Fruit fly (Drosophila melanogaster) whole organism, embryonic: ENCODE measurements around the gene Nf-YA.

ENCODE experiments used
- Atf6 ChIP-seq: fragments of 200-800 bp; sonication (Bioruptor generic); IDR thresholded peaks from 2 replicates; pipeline ENCODE4 v1.3.6; 2022; ENCODE audit warnings: missing biosample characterization, missing genetic modification characterization
- BEAF-32 ChIP-seq: fragments of 200-800 bp; sonication (Bioruptor generic); optimal IDR thresholded peaks from 3 replicates; lab custom pipeline; 2017; ENCODE audit warnings: missing biosample characterization, missing genetic modification characterization, mild to moderate bottlenecking, moderate library complexity, missing genetic modification reagents
- Bdp1 ChIP-seq: fragments of 200-800 bp; sonication (Bioruptor generic); optimal IDR thresholded peaks from 3 replicates; lab custom pipeline; 2016; ENCODE audit warnings: missing biosample characterization, missing genetic modification characterization
- BtbVII ChIP-seq: fragments of 200-800 bp; sonication (Bioruptor generic); optimal IDR thresholded peaks from 3 replicates; lab custom pipeline; 2017; ENCODE audit warnings: missing biosample characterization, mild to moderate bottlenecking, missing genetic modification characterization
- CG10267 ChIP-seq: fragments of 200-800 bp; sonication (Bioruptor generic); optimal IDR thresholded peaks from 2 replicates; lab custom pipeline; 2018; ENCODE audit warnings: missing biosample characterization, mild to moderate bottlenecking, missing genetic modification characterization, moderate library complexity
- CG10366 ChIP-seq: fragments of 200-800 bp; sonication (Bioruptor generic); IDR thresholded peaks from 2 replicates; pipeline ENCODE4 v1.3.6; 2022; ENCODE audit warnings: missing biosample characterization, missing genetic modification characterization
- CG10565 ChIP-seq: fragments of 200-800 bp; sonication (Bioruptor generic); optimal IDR thresholded peaks from 3 replicates; lab custom pipeline; 2016; ENCODE audit warnings: missing biosample characterization, mild to moderate bottlenecking, missing genetic modification characterization
- CG12071 ChIP-seq: fragments of 200-800 bp; sonication (Bioruptor generic); optimal IDR thresholded peaks from 3 replicates; lab custom pipeline; 2018; ENCODE audit warnings: missing biosample characterization, mild to moderate bottlenecking, missing genetic modification characterization
- CG12744 ChIP-seq: fragments of 200-800 bp; sonication (Bioruptor generic); optimal IDR thresholded peaks from 2 replicates; lab custom pipeline; 2016; ENCODE audit warnings: missing biosample characterization, missing genetic modification characterization
- CG15514 ChIP-seq: fragments of 200-800 bp; sonication (Bioruptor generic); optimal IDR thresholded peaks from 3 replicates; lab custom pipeline; 2017; ENCODE audit warnings: missing biosample characterization, missing genetic modification characterization, mild to moderate bottlenecking, moderate library complexity, missing genetic modification reagents
- CG16863 ChIP-seq: fragments of 200-800 bp; sonication (Bioruptor generic); optimal IDR thresholded peaks from 3 replicates; lab custom pipeline; 2016; ENCODE audit warnings: missing biosample characterization, missing genetic modification characterization
- CG17361 ChIP-seq: fragments of 200-800 bp; sonication (Bioruptor generic); IDR thresholded peaks from 3 replicates; pipeline ENCODE4 v1.3.6; 2022; ENCODE audit warnings: missing biosample characterization, missing genetic modification characterization
- CG17802 ChIP-seq: fragments of 200-800 bp; sonication (Bioruptor generic); optimal IDR thresholded peaks from 2 replicates; lab custom pipeline; 2018; ENCODE audit warnings: missing biosample characterization, mild to moderate bottlenecking, missing genetic modification characterization, moderate library complexity
- CG2199 ChIP-seq: fragments of 200-800 bp; sonication (Bioruptor generic); IDR thresholded peaks from 3 replicates; pipeline ENCODE4 v1.3.6; 2022; ENCODE audit warnings: missing biosample characterization, missing genetic modification characterization
- CG30431 ChIP-seq: fragments of 200-800 bp; sonication (Bioruptor generic); optimal IDR thresholded peaks from 2 replicates; lab custom pipeline; 2017; ENCODE audit warnings: missing biosample characterization, missing genetic modification characterization
- CG34422 ChIP-seq: fragments of 200-800 bp; sonication (Bioruptor generic); IDR thresholded peaks from 3 replicates; pipeline ENCODE4 v1.3.6; 2022; ENCODE audit warnings: missing biosample characterization, missing genetic modification characterization
- CG43689 ChIP-seq: fragments of 200-800 bp; sonication (Bioruptor generic); IDR thresholded peaks from 2 replicates; pipeline ENCODE4 v1.3.6; 2022; ENCODE audit warnings: missing biosample characterization, missing genetic modification characterization
- CG7556 ChIP-seq: fragments of 200-800 bp; sonication (Bioruptor generic); optimal IDR thresholded peaks from 2 replicates; lab custom pipeline; 2017; ENCODE audit warnings: missing biosample characterization, mild to moderate bottlenecking, missing genetic modification characterization
- CG8765 ChIP-seq: fragments of 200-800 bp; sonication (Bioruptor generic); IDR thresholded peaks from 2 replicates; pipeline ENCODE4 v1.3.6; 2022; ENCODE audit warnings: missing biosample characterization, missing genetic modification characterization
- CG9727 ChIP-seq: fragments of 200-800 bp; sonication (Bioruptor generic); optimal IDR thresholded peaks from 3 replicates; lab custom pipeline; 2017; ENCODE audit warnings: missing biosample characterization, mild to moderate bottlenecking, missing genetic modification characterization
- Chrac-16 ChIP-seq: fragments of 200-800 bp; sonication (Bioruptor generic); optimal IDR thresholded peaks from 3 replicates; lab custom pipeline; 2016; ENCODE audit warnings: missing biosample characterization, missing genetic modification characterization
- Dbx ChIP-seq: fragments of 200-800 bp; sonication (Bioruptor generic); IDR thresholded peaks from 3 replicates; pipeline ENCODE4 v1.3.6; 2022; ENCODE audit warnings: missing biosample characterization, missing genetic modification characterization
- Deaf1 ChIP-seq: fragments of 200-800 bp; optimal IDR thresholded peaks from 3 replicates; lab custom pipeline; 2019; ENCODE audit warnings: missing biosample characterization, mild to moderate bottlenecking, missing genetic modification characterization, moderate library complexity
- Dek ChIP-seq: fragments of 200-800 bp; sonication (Bioruptor generic); optimal IDR thresholded peaks from 3 replicates; lab custom pipeline; 2019; ENCODE audit warnings: missing biosample characterization, mild to moderate bottlenecking, missing genetic modification characterization, moderate library complexity
- Dref ChIP-seq: fragments of 200-800 bp; sonication (Bioruptor generic); IDR thresholded peaks from 2 replicates; pipeline ENCODE4 v1.3.6; 2022; ENCODE audit warnings: missing biosample characterization, missing genetic modification characterization
- E2f1 ChIP-seq: fragments of 200-800 bp; sonication (Bioruptor generic); IDR thresholded peaks from 2 replicates; pipeline ENCODE4 v1.3.6; 2022; ENCODE audit warnings: missing biosample characterization, missing genetic modification characterization
- Hand ChIP-seq: fragments of 200-800 bp; sonication (Bioruptor generic); optimal IDR thresholded peaks from 2 replicates; lab custom pipeline; 2017; ENCODE audit warnings: mild to moderate bottlenecking, missing biosample characterization, missing genetic modification reagents, missing genetic modification characterization
- Pdp1 ChIP-seq, 2 experiments: fragments of 200-800 bp; sonication (Bioruptor generic); optimal IDR thresholded peaks; 3 replicates each; lab custom pipeline; 2016; ENCODE audit warnings: missing biosample characterization in 2 of 2, missing genetic modification characterization in 2 of 2, mild to moderate bottlenecking in 1 of 2, moderate library complexity in 1 of 2
- Rfx ChIP-seq: fragments of 200-800 bp; sonication (Bioruptor generic); IDR thresholded peaks from 2 replicates; pipeline ENCODE4 v1.3.6; 2022; ENCODE audit warnings: missing biosample characterization, missing genetic modification characterization
- Side ChIP-seq: fragments of 200-800 bp; sonication (Bioruptor generic); optimal IDR thresholded peaks from 2 replicates; lab custom pipeline; 2016; ENCODE audit warnings: missing biosample characterization, missing genetic modification characterization
- Spps ChIP-seq: fragments of 200-800 bp; sonication (Bioruptor generic); optimal IDR thresholded peaks from 2 replicates; lab custom pipeline; 2018; ENCODE audit warnings: missing biosample characterization, mild to moderate bottlenecking, missing genetic modification characterization
- Sry-β ChIP-seq: fragments of 200-800 bp; sonication (Bioruptor generic); optimal IDR thresholded peaks from 2 replicates; lab custom pipeline; 2018; ENCODE audit warnings: missing biosample characterization, mild to moderate bottlenecking, missing genetic modification characterization, moderate library complexity
- Tbp ChIP-seq: fragments of >200 bp; optimal IDR thresholded peaks from 2 replicates; lab custom pipeline; 2018; ENCODE audit warnings: missing biosample characterization, missing genetic modification characterization
- Usf ChIP-seq: fragments of 200-800 bp; sonication (Bioruptor generic); optimal IDR thresholded peaks from 2 replicates; lab custom pipeline; 2017; ENCODE audit warnings: missing genotype, missing biosample characterization, missing genetic modification characterization
- Xrp1 ChIP-seq: fragments of 200-800 bp; sonication (Bioruptor generic); IDR thresholded peaks from 2 replicates; pipeline ENCODE4 v1.3.6; 2022; ENCODE audit warnings: missing biosample characterization, missing genetic modification characterization
- ase ChIP-seq: fragments of 200-800 bp; sonication (Bioruptor generic); IDR thresholded peaks from 3 replicates; pipeline ENCODE4 v1.3.6; 2022; ENCODE audit warnings: missing biosample characterization, missing genetic modification characterization
- bbx ChIP-seq: fragments of 200-800 bp; sonication (Bioruptor generic); IDR thresholded peaks from 2 replicates; pipeline ENCODE4 v1.3.6; 2022; ENCODE audit warnings: missing biosample characterization, missing genetic modification characterization; ENCODE audit not compliant: partially characterized antibody
- bcd ChIP-seq: fragments of 200-800 bp; sonication (Bioruptor generic); optimal IDR thresholded peaks from 2 replicates; lab custom pipeline; 2017; ENCODE audit warnings: missing biosample characterization, mild to moderate bottlenecking, missing genetic modification characterization
- esg ChIP-seq: fragments of 200-800 bp; sonication (Bioruptor generic); conservative IDR thresholded peaks from 2 replicates; pipeline ENCODE4 v1.3.6; 2022; ENCODE audit warnings: missing biosample characterization, missing genetic modification characterization
- fd64A ChIP-seq: fragments of 200-800 bp; sonication (Bioruptor generic); optimal IDR thresholded peaks from 3 replicates; lab custom pipeline; 2018; ENCODE audit warnings: missing biosample characterization, mild to moderate bottlenecking, missing genetic modification characterization
- gsb-n ChIP-seq: fragments of 200-800 bp; sonication (Bioruptor generic); optimal IDR thresholded peaks from 3 replicates; lab custom pipeline; 2018; ENCODE audit warnings: missing biosample characterization, mild to moderate bottlenecking, missing genetic modification characterization
- lola ChIP-seq, 3 experiments: fragments of >200 bp in 2 of 3; fragments of 200-800 bp in 1 of 3; sonication (Bioruptor generic) in 1 of 3; optimal IDR thresholded peaks; 2 replicates each; lab custom pipeline; 2017 to 2019; ENCODE audit warnings: missing biosample characterization in 3 of 3, missing genetic modification characterization in 3 of 3, mild to moderate bottlenecking in 1 of 3, moderate library complexity in 1 of 3
- pum ChIP-seq: fragments of 200-800 bp; sonication (Bioruptor generic); optimal IDR thresholded peaks from 2 replicates; lab custom pipeline; 2016; ENCODE audit warnings: missing biosample characterization, missing genetic modification characterization
- pzg ChIP-seq: fragments of 200-800 bp; sonication (Bioruptor generic); optimal IDR thresholded peaks from 3 replicates; lab custom pipeline; 2018; ENCODE audit warnings: missing biosample characterization, mild to moderate bottlenecking, missing genetic modification characterization, moderate library complexity
- ranshi ChIP-seq: fragments of 200-800 bp; sonication (Bioruptor generic); IDR thresholded peaks from 2 replicates; pipeline ENCODE4 v1.3.6; 2022; ENCODE audit warnings: missing biosample characterization, missing genetic modification characterization
- sens-2 ChIP-seq: fragments of 200-800 bp; sonication (Bioruptor generic); IDR thresholded peaks from 2 replicates; pipeline ENCODE4 v1.3.6; 2022; ENCODE audit warnings: missing biosample characterization, missing genetic modification characterization
- ttk ChIP-seq: fragments of 200-800 bp; sonication (Bioruptor generic); IDR thresholded peaks from 2 replicates; pipeline ENCODE4 v2.1.2; 2022; ENCODE audit warnings: missing biosample characterization, missing genetic modification characterization
- unpg ChIP-seq: fragments of 200-800 bp; sonication (Bioruptor generic); optimal IDR thresholded peaks from 3 replicates; lab custom pipeline; 2018; ENCODE audit warnings: missing biosample characterization, mild to moderate bottlenecking, missing genetic modification characterization, moderate library complexity
- usp ChIP-seq: fragments of >200 bp; optimal IDR thresholded peaks from 2 replicates; lab custom pipeline; 2017; ENCODE audit warnings: missing biosample characterization, missing genetic modification characterization
- wdn ChIP-seq: fragments of 200-800 bp; sonication (Bioruptor generic); IDR thresholded peaks from 2 replicates; pipeline ENCODE4 v1.3.6; 2022; ENCODE audit warnings: missing biosample characterization, missing genetic modification characterization
- zfh2 ChIP-seq: fragments of 200-800 bp; sonication (Bioruptor generic); optimal IDR thresholded peaks from 2 replicates; lab custom pipeline; 2016; ENCODE audit warnings: missing biosample characterization, missing genetic modification characterization

Nf-YA gene

dm6 chr3L:9476829-9477228, 34.8 kb upstream of the Nf-YA start, which contains the start of the genes Uch-L5 and Jarid2 (continued):
- TF ChIP-seq ttk (GFP tag; lab: Robert Waterston, UW) (no peak), BtbVII (GFP tag; lab: Kevin White, UChicago) (no peak), CG34422 (GFP tag; lab: Robert Waterston, UW) (peak; percentile 83; the same call in 2 of the 3 replicates), Xrp1 (GFP tag; lab: Robert Waterston, UW) (peak; percentile 47; the same call in 1 of the 2 replicates), esg (GFP tag; lab: Robert Waterston, UW) (no peak), CG10267 (tag; lab: Kevin White, UChicago) (peak; percentile 71), Sry-β (peak; percentile 31), ranshi (GFP tag; lab: Robert Waterston, UW) (peak; percentile 37; the same call in 1 of the 2 replicates), sens-2 (GFP tag; lab: Robert Waterston, UW) (no peak), CG10366 (no peak), CG43689 (GFP tag; lab: Robert Waterston, UW) (no peak), CG9727 (no peak), CG12071 (GFP tag; lab: Kevin White, UChicago) (no peak), fd64A (GFP tag; lab: Kevin White, UChicago) (no peak), Chrac-16 (peak; percentile 32), CG30431 (no peak), Usf (GFP tag; lab: Kevin White, UChicago) (no peak), Deaf1 (peak; percentile 10), Dref (peak; percentile 48), Hand (GFP tag; lab: Kevin White, UChicago) (no peak), CG10565 (GFP tag; lab: Kevin White, UChicago) (no peak), CG15514 (GFP tag; lab: Kevin White, UChicago) (peak; percentile 85), Pdp1 (GFP tag; optimal IDR thresholded peaks at IDR 0.05; lab: Kevin White, UChicago) (peak; percentile 47 to 54), Dek (no peak), BEAF-32 (GFP tag; lab: Kevin White, UChicago) (peak; percentile 50), CG12744 (GFP tag; lab: Kevin White, UChicago) (peak; percentile 11), bcd (GFP tag; lab: Kevin White, UChicago) (peak; percentile 52), Dbx (GFP tag; lab: Robert Waterston, UW) (0 out of 3 replicates have a peak, but pooled peaks have one; percentile 17), pum (GFP tag; lab: Kevin White, UChicago) (peak; percentile 42), CG7556 (GFP tag; lab: Kevin White, UChicago) (no peak), Atf6 (GFP tag; lab: Robert Waterston, UW) (no peak), Rfx (GFP tag; lab: Robert Waterston, UW) (peak; percentile 78), E2f1 (GFP tag; lab: Robert Waterston, UW) (no peak), usp (no peak), CG17361 (no peak), Bdp1 (peak; percentile 24), lola (GFP tag; optimal IDR thresholded peaks at IDR 0.05; lab: Kevin White, UChicago) (no peak), Tbp (GFP tag; lab: Kevin White, UChicago) (no peak), CG16863 (GFP tag; lab: Kevin White, UChicago) (peak; percentile 43), CG2199 (GFP tag; lab: Robert Waterston, UW) (no peak), Spps (no peak), ase (GFP tag; lab: Robert Waterston, UW) (0 out of 3 replicates have a peak, but pooled peaks have one; percentile 11), unpg (GFP tag; lab: Kevin White, UChicago) (no peak), Side (GFP tag; lab: Kevin White, UChicago) (peak; percentile 58), CG8765 (GFP tag; lab: Robert Waterston, UW) (no peak), CG17802 (tag; lab: Kevin White, UChicago) (no peak), gsb-n (tag; lab: Kevin White, UChicago) (no peak), pzg (GFP tag; lab: Kevin White, UChicago) (peak; percentile 95), bbx (GFP tag; lab: Robert Waterston, UW) (0 out of 2 replicates have a peak, but pooled peaks have one; percentile 19), wdn (GFP tag; lab: Robert Waterston, UW) (peak; percentile 47; the same call in 1 of the 2 replicates), zfh2 (GFP tag; lab: Kevin White, UChicago) (peak; percentile 72)
